Worm (Caenorhabditis elegans): ENCODE data around the gene C45G9.6.

ce11 chrIII:5023642-5024041 is 12.6 kb upstream of the C45G9.6 start:
- TF ChIP-seq elt-1 (tag; optimal IDR thresholded peaks at IDR 0.05; ENCODE audit: borderline replicate concordance, insufficient read depth) (no peak), nhr-12 (tag; optimal IDR thresholded peaks at IDR 0.05) (no peak), pha-4 (tag; optimal IDR thresholded peaks at IDR 0.05) (no peak), snpc-4 (tag; optimal IDR thresholded peaks at IDR 0.05) (no peak), unc-62 (GFP tag; optimal IDR thresholded peaks at IDR 0.05) (no peak), nhr-237 (tag; optimal IDR thresholded peaks at IDR 0.05) (no peak), zip-8 (tag; optimal IDR thresholded peaks at IDR 0.05) (no peak), elt-3 (tag; optimal IDR thresholded peaks at IDR 0.05) (no peak), unc-39 (tag; optimal IDR thresholded peaks at IDR 0.05) (no peak), blmp-1 (tag; optimal IDR thresholded peaks at IDR 0.05) (no peak), nhr-76 (tag; optimal IDR thresholded peaks at IDR 0.05) (no peak)

Data from whole organism, mixed stage, embryonic.